Fruit fly (Drosophila melanogaster): ENCODE results near the gene Tpi.

Gene Tpi

dm6 chr3R:30091795-30092699 lies 42.4 kb downstream of the Tpi start:
- no peak for TF ChIP-seq dan (GFP tag; IDR thresholded peaks at IDR 0.05)
- no peak for TF ChIP-seq Oaz (GFP tag; IDR thresholded peaks at IDR 0.05)
- no peak for TF ChIP-seq NC2α (GFP tag; optimal IDR thresholded peaks at IDR 0.05)
- TF ChIP-seq Ets65A (GFP tag) = peak; percentile 10
- peak; percentile 88 for TF ChIP-seq sr (GFP tag; IDR thresholded peaks at IDR 0.05)
- TF ChIP-seq CG10543 (GFP tag; optimal IDR thresholded peaks at IDR 0.05) = peak; percentile 13
- no peak for TF ChIP-seq dmrt11E (tag; optimal IDR thresholded peaks at IDR 0.05)
- no peak for TF ChIP-seq sens-2 (GFP tag; IDR thresholded peaks at IDR 0.05)
- peak; percentile 91 for TF ChIP-seq D19B (GFP tag; optimal IDR thresholded peaks at IDR 0.05)
- TF ChIP-seq ftz-f1 (GFP tag; optimal IDR thresholded peaks at IDR 0.05) = peak; percentile 84
- no peak for TF ChIP-seq Ptx1 (GFP tag; IDR thresholded peaks at IDR 0.05)
- TF ChIP-seq cwo (GFP tag; optimal IDR thresholded peaks at IDR 0.05) = peak; percentile 62
- no peak for TF ChIP-seq bowl (GFP tag; IDR thresholded peaks at IDR 0.05)
- TF ChIP-seq her (GFP tag; optimal IDR thresholded peaks at IDR 0.05) = no peak
- no peak for TF ChIP-seq ash1 (GFP tag; optimal IDR thresholded peaks at IDR 0.05)
- TF ChIP-seq sd (tag; optimal IDR thresholded peaks at IDR 0.05) = peak; percentile 92
- TF ChIP-seq CG12769 (tag; optimal IDR thresholded peaks at IDR 0.05) = peak; percentile 81
- TF ChIP-seq CG4328 (GFP tag; optimal IDR thresholded peaks at IDR 0.05) = peak; percentile 53
- TF ChIP-seq Oli (tag; optimal IDR thresholded peaks at IDR 0.05) = no peak
- TF ChIP-seq crol (GFP tag; IDR thresholded peaks at IDR 0.05) = peak; percentile 50; the same call in 1 of the 2 replicates
- TF ChIP-seq Hr39 (optimal IDR thresholded peaks at IDR 0.05) = no peak
- TF ChIP-seq Mad (GFP tag; optimal IDR thresholded peaks at IDR 0.05) = no peak
- no peak for TF ChIP-seq CG1529 (GFP tag; optimal IDR thresholded peaks at IDR 0.05)
- peak; percentile 64 for TF ChIP-seq Med (GFP tag)

- TF ChIP-seq sd (tag; optimal IDR thresholded peaks at IDR 0.05) = peak; percentile 53
- TF ChIP-seq Nf-YA (GFP tag; IDR thresholded peaks at IDR 0.05) = no peak
- peak; percentile 70 for TF ChIP-seq CTCF (GFP tag; optimal IDR thresholded peaks at IDR 0.05)
- no peak for TF ChIP-seq Tbp (GFP tag; optimal IDR thresholded peaks at IDR 0.05)
- TF ChIP-seq Med (GFP tag) = no peak
- TF ChIP-seq crp (GFP tag; optimal IDR thresholded peaks at IDR 0.05) = peak in 1 of 2 experiments; percentile 41
- peak; percentile 77 for TF ChIP-seq CG13894 (tag; optimal IDR thresholded peaks at IDR 0.05)
- TF ChIP-seq crol (GFP tag; IDR thresholded peaks at IDR 0.05) = peak; percentile 72
- peak; percentile 29; the same call in 1 of the 2 replicates for TF ChIP-seq Bgb (GFP tag; IDR thresholded peaks at IDR 0.05; ENCODE audit: partially characterized antibody)
- peak; percentile 27; the same call in 1 of the 3 replicates for TF ChIP-seq HLH4C (GFP tag; IDR thresholded peaks at IDR 0.05; ENCODE audit: partially characterized antibody)
- peak; percentile 46 for TF ChIP-seq ewg (GFP tag; optimal IDR thresholded peaks at IDR 0.05)
- peak; percentile 12 for TF ChIP-seq cg (GFP tag; optimal IDR thresholded peaks at IDR 0.05)
- TF ChIP-seq Hey (tag; optimal IDR thresholded peaks at IDR 0.05) = peak; percentile 75
- no peak for TF ChIP-seq sens-2 (GFP tag; IDR thresholded peaks at IDR 0.05)
- TF ChIP-seq Rfx (GFP tag; IDR thresholded peaks at IDR 0.05) = 0 out of 2 replicates have a peak, but pooled peaks have one; percentile 19
- TF ChIP-seq CG3163 (GFP tag; optimal IDR thresholded peaks at IDR 0.05) = peak; percentile 74
- TF ChIP-seq zen2 (GFP tag; IDR thresholded peaks at IDR 0.05; ENCODE audit: partially characterized antibody) = 0 out of 3 replicates have a peak, but pooled peaks have one; percentile 50
- TF ChIP-seq Trl (optimal IDR thresholded peaks at IDR 0.05) = peak; percentile 65 to 83
- TF ChIP-seq Trl (GFP tag; optimal IDR thresholded peaks at IDR 0.05) = no peak
- TF ChIP-seq yki (optimal IDR thresholded peaks at IDR 0.05) = peak; percentile 29
- TF ChIP-seq Pdp1 (GFP tag; optimal IDR thresholded peaks at IDR 0.05) = peak in 1 of 2 experiments; percentile 90
- no peak for TF ChIP-seq CG9817 (tag; optimal IDR thresholded peaks at IDR 0.05)
- peak; percentile 26 for TF ChIP-seq scrt (GFP tag; optimal IDR thresholded peaks at IDR 0.05)
- peak; percentile 31 for TF ChIP-seq Deaf1 (tag; optimal IDR thresholded peaks at IDR 0.05)
- TF ChIP-seq zfh1 (GFP tag; IDR thresholded peaks at IDR 0.05) = no peak
- TF ChIP-seq Ets65A (GFP tag) = peak; percentile 43
- no peak for TF ChIP-seq Usf (GFP tag; optimal IDR thresholded peaks at IDR 0.05)
- 0 out of 3 replicates have a peak, but pooled peaks have one; percentile 40 for TF ChIP-seq CG6791 (GFP tag; IDR thresholded peaks at IDR 0.05; ENCODE audit: partially characterized antibody)
Observed at dm6 chr3R:30090261-30091006, 44.0 kb downstream of the Tpi start.
